Worm (Caenorhabditis elegans) whole organism, L1 larva: Measurements from ENCODE around the gene F56H9.8.

Experiments
- aha-1 ChIP-seq: fragments of 150-350 bp; optimal IDR thresholded peaks from 2 replicates; lab custom pipeline; 2014; ENCODE audit warnings: missing biosample characterization, missing genetic modification characterization
- ceh-63 ChIP-seq: fragments of 200-800 bp; sonication (Bioruptor generic); optimal IDR thresholded peaks from 2 replicates; lab custom pipeline; 2018; ENCODE audit warnings: mild to moderate bottlenecking, missing genetic modification characterization, missing compliant biosample characterization
- ceh-90 ChIP-seq: sonication (generic microtip); optimal IDR thresholded peaks from 2 replicates; lab custom pipeline; 2016; ENCODE audit warnings: missing genetic modification characterization, missing compliant biosample characterization
- efl-1 ChIP-seq, 4 experiments: fragments of 150-350 bp; optimal IDR thresholded peaks in 3 of 4; peaks in 1 of 4; 1 replicate in 1 of 4; 2 replicates in 3 of 4; lab custom pipeline; 2014; ENCODE audit warnings: missing biosample characterization in 2 of 4, missing genetic modification characterization in 2 of 4, missing genetic modification reagents in 2 of 4
- efl-3 ChIP-seq: fragments of 200-800 bp; sonication (Bioruptor generic); optimal IDR thresholded peaks from 2 replicates; lab custom pipeline; 2018; ENCODE audit warnings: mild to moderate bottlenecking, missing genetic modification characterization, missing compliant biosample characterization
- fkh-10 ChIP-seq: sonication (generic microtip); optimal IDR thresholded peaks from 2 replicates; lab custom pipeline; 2017; ENCODE audit warnings: missing biosample characterization, missing genetic modification reagents, missing genetic modification characterization
- fos-1 ChIP-seq: fragments of 150-350 bp; optimal IDR thresholded peaks from 2 replicates; lab custom pipeline; 2014; ENCODE audit warnings: missing biosample characterization, missing genetic modification characterization
- grh-1 ChIP-seq: fragments of 200-800 bp; sonication (Bioruptor generic); IDR thresholded peaks from 2 replicates; pipeline ENCODE4 v1.3.6; 2022; ENCODE audit warnings: missing genetic modification reagents, missing genetic modification characterization, missing compliant biosample characterization
- lsy-2 ChIP-seq, 2 experiments: fragments of 150-350 bp; optimal IDR thresholded peaks; 2 replicates each; lab custom pipeline; 2014; ENCODE audit warnings: missing biosample characterization in 2 of 2, missing genetic modification characterization in 2 of 2
- mef-2 ChIP-seq: fragments of 150-350 bp; optimal IDR thresholded peaks from 2 replicates; lab custom pipeline; 2014; ENCODE audit warnings: missing biosample characterization, missing genetic modification characterization
- nhr-77 ChIP-seq: fragments of 150-350 bp; optimal IDR thresholded peaks from 2 replicates; lab custom pipeline; 2014; ENCODE audit warnings: missing biosample characterization, missing genetic modification characterization
- pag-3 ChIP-seq: sonication (generic microtip); optimal IDR thresholded peaks from 2 replicates; lab custom pipeline; 2017; ENCODE audit warnings: missing genetic modification characterization, mild to moderate bottlenecking, missing compliant biosample characterization, antibody characterized with exemption, borderline replicate concordance; ENCODE audit not compliant: insufficient read depth
- pax-3 ChIP-seq: fragments of 200-800 bp; sonication (Bioruptor generic); optimal IDR thresholded peaks from 2 replicates; lab custom pipeline; 2018; ENCODE audit warnings: mild to moderate bottlenecking, missing genetic modification characterization, moderate library complexity, missing compliant biosample characterization
- sptf-1 ChIP-seq: fragments of 150-350 bp; optimal IDR thresholded peaks from 2 replicates; lab custom pipeline; 2014; ENCODE audit warnings: missing biosample characterization, missing genetic modification characterization

Gene F56H9.8

DNA sequence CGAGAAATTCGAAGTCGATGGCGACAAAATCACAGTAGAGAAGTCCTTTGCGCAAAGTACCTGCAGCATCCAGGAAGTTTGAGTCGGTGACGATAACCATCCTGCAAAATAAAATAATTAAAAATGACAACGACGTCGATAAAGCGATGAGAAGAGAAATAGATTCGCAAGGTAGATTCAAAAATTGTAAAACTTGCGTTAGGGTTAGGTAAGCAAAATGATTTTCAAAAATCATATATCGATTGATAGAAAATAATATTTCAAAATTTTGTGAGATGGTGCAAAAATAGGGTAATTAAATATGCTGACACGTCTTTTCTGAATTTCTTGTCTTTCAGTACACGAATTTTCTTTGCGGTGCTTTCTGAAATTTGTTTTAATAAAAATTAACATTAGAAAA is 50.6 kb downstream of the F56H9.8 start, which contains the start of gene parn-1:
Gene parn-1, minus strand, starts transcription at position 101 of the 400 bp plus-strand sequence.
- TF ChIP-seq fkh-10 (GFP tag; lab: Kevin White, UChicago) = no peak
- TF ChIP-seq fos-1 (tag; lab: Kevin White, UChicago) = no peak
- TF ChIP-seq ceh-63 (GFP tag; lab: Kevin White, UChicago) = no peak
- TF ChIP-seq pag-3 (tag; lab: Kevin White, UChicago) = no peak
- TF ChIP-seq nhr-77 (tag; lab: Kevin White, UChicago) = no peak
- TF ChIP-seq mef-2 (tag; lab: Kevin White, UChicago) = no peak
- no peak for TF ChIP-seq aha-1 (tag; lab: Kevin White, UChicago)
- TF ChIP-seq grh-1 (GFP tag; lab: Robert Waterston, UW) = no peak

DNA sequence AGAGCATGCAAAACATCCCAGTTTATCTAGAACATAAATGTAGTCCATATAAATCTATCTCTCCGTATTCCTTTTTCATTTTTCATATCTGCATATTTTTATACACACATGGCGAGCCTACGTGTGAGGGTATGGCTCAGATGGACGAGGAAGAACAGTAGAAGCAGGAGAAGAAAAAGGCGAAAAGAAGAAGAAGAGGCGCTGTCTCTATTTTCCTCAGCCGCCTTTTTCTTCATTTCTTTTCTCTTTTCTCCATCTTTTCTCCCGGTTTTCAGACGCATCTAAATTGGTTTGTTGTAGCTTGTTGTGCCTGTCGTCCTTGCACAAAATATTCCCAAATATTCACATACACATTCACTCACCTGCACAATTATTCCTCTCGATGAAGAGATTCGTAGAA is 51.4 kb downstream of the F56H9.8 start, which contains the start of gene K10C8.4:
Gene K10C8.4, plus strand, starts transcription at position 301 of the 400 bp plus-strand sequence.
- TF ChIP-seq lsy-2 (tag; optimal IDR thresholded peaks at IDR 0.05; lab: Kevin White, UChicago) = no peak
- no peak for TF ChIP-seq efl-1 (optimal IDR thresholded peaks at IDR 0.05; lab: Kevin White, UChicago)
- TF ChIP-seq efl-1 (GFP tag; optimal IDR thresholded peaks at IDR 0.05 in 1 of 2; lab: Kevin White, UChicago) = no peak
- no peak for TF ChIP-seq sptf-1
- TF ChIP-seq pax-3 (tag; lab: Kevin White, UChicago) = no peak
- no peak for TF ChIP-seq ceh-90 (tag; lab: Kevin White, UChicago)
- no peak for TF ChIP-seq efl-3 (GFP tag; lab: Kevin White, UChicago)
